Worm (Caenorhabditis elegans) whole organism, young adult: Measurements from ENCODE around the gene Y49G5B.1.
A peak's percentile ranks its signal among the peaks of the same experiment; 100 is the strongest.

Source experiments
- B0019.2 ChIP-seq: fragments of 200-800 bp; sonication (Bioruptor generic); conservative IDR thresholded peaks from 2 replicates; pipeline ENCODE4 v1.3.6; 2022; ENCODE audit warnings: missing genetic modification reagents, missing genetic modification characterization, missing compliant biosample characterization
- C06A6.2 ChIP-seq: fragments of 200-800 bp; sonication (Bioruptor generic); conservative IDR thresholded peaks from 2 replicates; pipeline ENCODE4 v1.3.6; 2022; ENCODE audit warnings: missing genetic modification characterization, missing compliant biosample characterization
- C17E4.6 ChIP-seq: fragments of 200-800 bp; sonication (Bioruptor generic); IDR thresholded peaks from 2 replicates; pipeline ENCODE4 v1.3.6; 2022; ENCODE audit warnings: missing genetic modification reagents, missing genetic modification characterization, missing compliant biosample characterization
- F10E7.11 ChIP-seq: sonication (generic microtip); optimal IDR thresholded peaks from 2 replicates; lab custom pipeline; 2017; ENCODE audit warnings: mild to moderate bottlenecking, missing genetic modification characterization, moderate library complexity, missing compliant biosample characterization
- F23B12.7 ChIP-seq: sonication (generic microtip); optimal IDR thresholded peaks from 2 replicates; lab custom pipeline; 2017; ENCODE audit warnings: missing genetic modification characterization, mild to moderate bottlenecking, missing compliant biosample characterization, antibody characterized with exemption, moderate library complexity; ENCODE audit not compliant: insufficient read depth
- F37B4.10 ChIP-seq: fragments of 200-800 bp; sonication (Bioruptor generic); IDR thresholded peaks from 2 replicates; pipeline ENCODE4 v1.3.6; 2022; ENCODE audit warnings: missing genetic modification characterization, missing compliant biosample characterization
- F55B11.4 ChIP-seq: sonication (generic microtip); optimal IDR thresholded peaks from 2 replicates; lab custom pipeline; 2016; ENCODE audit warnings: missing compliant biosample characterization, missing genetic modification characterization, borderline replicate concordance; ENCODE audit not compliant: insufficient read depth
- F57C9.4 ChIP-seq: sonication (generic microtip); optimal IDR thresholded peaks from 2 replicates; lab custom pipeline; 2017; ENCODE audit warnings: mild to moderate bottlenecking, missing genetic modification characterization, missing compliant biosample characterization
- Y53G8AR.9 ChIP-seq: fragments of 200-800 bp; sonication (Bioruptor generic); conservative IDR thresholded peaks from 2 replicates; pipeline ENCODE4 v1.3.6; 2022; ENCODE audit warnings: missing genetic modification reagents, missing genetic modification characterization, missing compliant biosample characterization
- aptf-2 ChIP-seq: fragments of 200-800 bp; sonication (Bioruptor generic); conservative IDR thresholded peaks from 2 replicates; pipeline ENCODE4 v1.3.6; 2022; ENCODE audit warnings: missing genetic modification reagents, missing genetic modification characterization, missing compliant biosample characterization
- atf-7 ChIP-seq: sonication (generic microtip); optimal IDR thresholded peaks from 2 replicates; lab custom pipeline; 2017; ENCODE audit warnings: mild to moderate bottlenecking, missing genetic modification characterization, missing compliant biosample characterization
- attf-3 ChIP-seq: fragments of 200-800 bp; sonication (Bioruptor generic); conservative IDR thresholded peaks from 2 replicates; pipeline ENCODE4 v1.3.6; 2022; ENCODE audit warnings: missing genetic modification reagents, missing genetic modification characterization, missing compliant biosample characterization
- attf-5 ChIP-seq: fragments of 200-800 bp; sonication (Bioruptor generic); optimal IDR thresholded peaks from 2 replicates; lab custom pipeline; 2018; ENCODE audit warnings: mild to moderate bottlenecking, missing genetic modification characterization, missing compliant biosample characterization
- bed-2 ChIP-seq: fragments of 200-800 bp; sonication (Bioruptor generic); IDR thresholded peaks from 2 replicates; pipeline ENCODE4 v1.3.6; 2022; ENCODE audit warnings: missing genetic modification reagents, missing genetic modification characterization, missing compliant biosample characterization
- ceh-100 ChIP-seq: fragments of 200-800 bp; sonication (Bioruptor generic); IDR thresholded peaks from 2 replicates; pipeline ENCODE4 v1.3.6; 2022; ENCODE audit warnings: missing genetic modification reagents, missing genetic modification characterization, missing compliant biosample characterization
- ceh-40 ChIP-seq: fragments of 200-800 bp; sonication (Bioruptor generic); IDR thresholded peaks from 2 replicates; pipeline ENCODE4 v1.3.6; 2022; ENCODE audit warnings: missing genetic modification characterization, missing compliant biosample characterization
- die-1 ChIP-seq: sonication (generic microtip); optimal IDR thresholded peaks from 2 replicates; lab custom pipeline; 2016; ENCODE audit warnings: missing genotype, mild to moderate bottlenecking, missing genetic modification characterization, missing compliant biosample characterization
- egl-18 ChIP-seq: fragments of 200-800 bp; sonication (Bioruptor generic); IDR thresholded peaks from 2 replicates; pipeline ENCODE4 v1.3.6; 2022; ENCODE audit warnings: missing genetic modification reagents, missing genetic modification characterization, missing compliant biosample characterization
- egrh-3 ChIP-seq: fragments of 200-800 bp; sonication (Bioruptor generic); IDR thresholded peaks from 2 replicates; pipeline ENCODE4 v1.3.6; 2022; ENCODE audit warnings: missing genetic modification reagents, missing genetic modification characterization, missing compliant biosample characterization
- ekl-4 ChIP-seq: fragments of 200-800 bp; sonication (Bioruptor generic); IDR thresholded peaks from 2 replicates; pipeline ENCODE4 v1.3.6; 2022; ENCODE audit warnings: missing genetic modification reagents, missing genetic modification characterization, missing compliant biosample characterization
- ets-4 ChIP-seq: fragments of 200-800 bp; sonication (Bioruptor generic); optimal IDR thresholded peaks from 2 replicates; lab custom pipeline; 2018; ENCODE audit warnings: mild to moderate bottlenecking, missing genetic modification characterization, missing compliant biosample characterization
- gei-17 ChIP-seq: fragments of 200-800 bp; sonication (Bioruptor generic); optimal IDR thresholded peaks from 2 replicates; lab custom pipeline; 2018; ENCODE audit warnings: mild to moderate bottlenecking, missing genetic modification characterization, missing compliant biosample characterization
- hlh-12 ChIP-seq: sonication (generic microtip); optimal IDR thresholded peaks from 2 replicates; lab custom pipeline; 2016; ENCODE audit warnings: missing genetic modification characterization, missing compliant biosample characterization
- hmg-1.2 ChIP-seq: fragments of 200-800 bp; sonication (Bioruptor generic); IDR thresholded peaks from 2 replicates; pipeline ENCODE4 v1.3.6; 2022; ENCODE audit warnings: missing genetic modification reagents, missing genetic modification characterization, missing compliant biosample characterization
- hsf-1 ChIP-seq: fragments of 200-800 bp; sonication (Bioruptor generic); IDR thresholded peaks from 2 replicates; pipeline ENCODE4 v1.3.6; 2022; ENCODE audit warnings: missing genetic modification reagents, missing genetic modification characterization, missing compliant biosample characterization
- lin-35 ChIP-seq, 3 experiments: fragments of 150-350 bp in 2 of 3; sonication (generic microtip) in 1 of 3; optimal IDR thresholded peaks; 2 replicates each; lab custom pipeline; 2014 to 2018; ENCODE audit warnings: missing biosample characterization in 3 of 3, missing genetic modification characterization in 3 of 3, missing genetic modification reagents in 3 of 3
- lin-40 ChIP-seq: sonication (generic microtip); optimal IDR thresholded peaks from 2 replicates; lab custom pipeline; 2016; ENCODE audit warnings: missing genetic modification characterization, mild to moderate bottlenecking, missing compliant biosample characterization, missing genotype, missing genetic modification reagents
- lin-54 ChIP-seq: fragments of 200-800 bp; sonication (Bioruptor generic); optimal IDR thresholded peaks from 2 replicates; lab custom pipeline; 2018; ENCODE audit warnings: mild to moderate bottlenecking, missing genetic modification characterization, missing compliant biosample characterization
- lir-1 ChIP-seq: fragments of 200-800 bp; sonication (Bioruptor generic); conservative IDR thresholded peaks from 2 replicates; pipeline ENCODE4 v1.3.6; 2022; ENCODE audit warnings: missing genetic modification reagents, missing genetic modification characterization, missing compliant biosample characterization
- madf-10 ChIP-seq: sonication (generic microtip); optimal IDR thresholded peaks from 2 replicates; lab custom pipeline; 2016; ENCODE audit warnings: mild to moderate bottlenecking, missing genetic modification characterization, missing compliant biosample characterization
- madf-3 ChIP-seq: fragments of 200-800 bp; sonication (Bioruptor generic); IDR thresholded peaks from 2 replicates; pipeline ENCODE4 v1.3.6; 2022; ENCODE audit warnings: missing genetic modification reagents, missing genetic modification characterization, missing compliant biosample characterization
- madf-6 ChIP-seq: fragments of 200-800 bp; sonication (Bioruptor generic); IDR thresholded peaks from 2 replicates; pipeline ENCODE4 v1.3.6; 2022; ENCODE audit warnings: missing genetic modification reagents, missing genetic modification characterization, missing compliant biosample characterization
- mcd-1 ChIP-seq: fragments of 200-800 bp; sonication (Bioruptor generic); IDR thresholded peaks from 2 replicates; pipeline ENCODE4 v1.3.6; 2022; ENCODE audit warnings: missing genetic modification reagents, missing genetic modification characterization, missing compliant biosample characterization
- nfyb-1 ChIP-seq: fragments of 200-800 bp; sonication (Bioruptor generic); IDR thresholded peaks from 2 replicates; pipeline ENCODE4 v1.3.6; 2022; ENCODE audit warnings: missing genetic modification reagents, missing genetic modification characterization, missing compliant biosample characterization
- nhr-179 ChIP-seq: sonication (generic microtip); optimal IDR thresholded peaks from 2 replicates; lab custom pipeline; 2016; ENCODE audit warnings: mild to moderate bottlenecking, missing genetic modification characterization, missing compliant biosample characterization
- nhr-90 ChIP-seq: sonication (generic microtip); optimal IDR thresholded peaks from 2 replicates; lab custom pipeline; 2016; ENCODE audit warnings: missing genotype, mild to moderate bottlenecking, missing genetic modification characterization, missing compliant biosample characterization
- pbrm-1 ChIP-seq: fragments of 200-800 bp; sonication (Bioruptor generic); IDR thresholded peaks from 2 replicates; pipeline ENCODE4 v1.3.6; 2022; ENCODE audit warnings: missing genetic modification reagents, missing genetic modification characterization, missing compliant biosample characterization
- pha-4 ChIP-seq: fragments of 150-350 bp; sonication (generic microtip); optimal IDR thresholded peaks from 2 replicates; lab custom pipeline; 2014; ENCODE audit warnings: missing biosample characterization, missing genetic modification reagents, missing genetic modification characterization
- sdz-38 ChIP-seq: sonication (generic microtip); optimal IDR thresholded peaks from 2 replicates; lab custom pipeline; 2016; ENCODE audit warnings: missing genotype, missing genetic modification characterization, missing compliant biosample characterization
- snpc-1.1 ChIP-seq: sonication (generic microtip); optimal IDR thresholded peaks from 2 replicates; lab custom pipeline; 2017; ENCODE audit warnings: missing genetic modification characterization, mild to moderate bottlenecking, missing compliant biosample characterization, antibody characterized with exemption, moderate library complexity, missing genotype, missing genetic modification reagents; ENCODE audit not compliant: insufficient read depth
- snpc-1.3 ChIP-seq: sonication (generic microtip); optimal IDR thresholded peaks from 2 replicates; lab custom pipeline; 2017; ENCODE audit warnings: missing genetic modification characterization, mild to moderate bottlenecking, missing compliant biosample characterization, antibody characterized with exemption, moderate library complexity, missing genotype, missing genetic modification reagents; ENCODE audit not compliant: insufficient read depth
- snpc-3.4 ChIP-seq: sonication (generic microtip); optimal IDR thresholded peaks from 2 replicates; lab custom pipeline; 2017; ENCODE audit warnings: missing genetic modification characterization, mild to moderate bottlenecking, missing compliant biosample characterization, antibody characterized with exemption, moderate library complexity, missing genotype, missing genetic modification reagents
- somi-1 ChIP-seq: fragments of 200-800 bp; sonication (Bioruptor generic); optimal IDR thresholded peaks from 2 replicates; lab custom pipeline; 2018; ENCODE audit warnings: mild to moderate bottlenecking, missing genetic modification characterization, missing compliant biosample characterization
- sptf-2 ChIP-seq: fragments of 200-800 bp; sonication (Bioruptor generic); optimal IDR thresholded peaks from 2 replicates; lab custom pipeline; 2018; ENCODE audit warnings: mild to moderate bottlenecking, missing genetic modification characterization, missing compliant biosample characterization
- tlf-1 ChIP-seq: fragments of 200-800 bp; sonication (Bioruptor generic); optimal IDR thresholded peaks from 2 replicates; lab custom pipeline; 2018; ENCODE audit warnings: mild to moderate bottlenecking, missing genetic modification characterization, missing compliant biosample characterization
- xnd-1 ChIP-seq: sonication (generic microtip); optimal IDR thresholded peaks from 2 replicates; lab custom pipeline; 2016; ENCODE audit warnings: missing genotype, missing genetic modification reagents, missing genetic modification characterization, missing compliant biosample characterization
- zim-3 ChIP-seq: sonication (generic microtip); optimal IDR thresholded peaks from 2 replicates; lab custom pipeline; 2017; ENCODE audit warnings: mild to moderate bottlenecking, missing genetic modification characterization, moderate library complexity, missing compliant biosample characterization
- ztf-25 ChIP-seq: fragments of 200-800 bp; sonication (Bioruptor generic); IDR thresholded peaks from 2 replicates; pipeline ENCODE4 v1.3.6; 2022; ENCODE audit warnings: missing genetic modification reagents, missing genetic modification characterization, missing compliant biosample characterization
- ztf-26 ChIP-seq: sonication (generic microtip); optimal IDR thresholded peaks from 2 replicates; lab custom pipeline; 2017; ENCODE audit warnings: missing genetic modification characterization, missing compliant biosample characterization

The Y49G5B.1 gene

ce11 chrV:5274974-5275373 lies 51.8 kb downstream of the Y49G5B.1 start:
- TF ChIP-seq ceh-100 (GFP tag; lab: Robert Waterston, UW) (no peak), B0019.2 (no peak), nhr-90 (tag; lab: Kevin White, UChicago) (no peak), sdz-38 (tag; lab: Kevin White, UChicago) (no peak), xnd-1 (tag; lab: Kevin White, UChicago) (no peak), madf-3 (GFP tag; lab: Robert Waterston, UW) (0 out of 2 replicates have a peak, but pooled peaks have one; percentile 61), lin-35 (GFP tag; optimal IDR thresholded peaks at IDR 0.05; lab: Kevin White, UChicago) (peak in 2 of 3 experiments; percentile 22 to 47), ceh-40 (GFP tag; lab: Robert Waterston, UW) (no peak), ets-4 (GFP tag; lab: Kevin White, UChicago) (no peak), hsf-1 (GFP tag; lab: Robert Waterston, UW) (no peak), lin-40 (tag; lab: Kevin White, UChicago) (no peak), lir-1 (GFP tag; lab: Robert Waterston, UW) (no peak), ekl-4 (no peak), aptf-2 (GFP tag; lab: Robert Waterston, UW) (no peak), snpc-1.1 (tag; lab: Kevin White, UChicago) (no peak), lin-54 (peak; percentile 44), tlf-1 (GFP tag; lab: Kevin White, UChicago) (no peak), zim-3 (tag; lab: Kevin White, UChicago) (no peak), sptf-2 (GFP tag; lab: Kevin White, UChicago) (no peak), somi-1 (no peak), ztf-25 (GFP tag; lab: Robert Waterston, UW) (no peak), egrh-3 (GFP tag; lab: Robert Waterston, UW) (no peak), gei-17 (GFP tag; lab: Kevin White, UChicago) (no peak), hlh-12 (tag; lab: Kevin White, UChicago) (no peak), egl-18 (GFP tag; lab: Robert Waterston, UW) (no peak), C06A6.2 (GFP tag; lab: Robert Waterston, UW) (no peak), nfyb-1 (GFP tag; lab: Robert Waterston, UW) (peak; percentile 16; the same call in 1 of the 2 replicates), atf-7 (tag; lab: Kevin White, UChicago) (no peak), attf-3 (GFP tag; lab: Robert Waterston, UW) (no peak), madf-10 (no peak), F23B12.7 (tag; lab: Kevin White, UChicago) (peak; percentile 9), snpc-1.3 (tag; lab: Kevin White, UChicago) (no peak), bed-2 (no peak), die-1 (no peak), snpc-3.4 (tag; lab: Kevin White, UChicago) (peak; percentile 45), F10E7.11 (tag; lab: Kevin White, UChicago) (no peak), F55B11.4 (no peak), attf-5 (GFP tag; lab: Kevin White, UChicago) (no peak), C17E4.6 (no peak), F57C9.4 (tag; lab: Kevin White, UChicago) (no peak), madf-6 (GFP tag; lab: Robert Waterston, UW) (peak; percentile 31; the same call in 1 of the 2 replicates), pha-4 (tag; lab: Kevin White, UChicago) (no peak), Y53G8AR.9 (GFP tag; lab: Robert Waterston, UW) (0 out of 2 replicates have a peak, but pooled peaks have one; percentile 46), hmg-1.2 (GFP tag; lab: Robert Waterston, UW) (no peak), pbrm-1 (no peak), nhr-179 (tag; lab: Kevin White, UChicago) (no peak), mcd-1 (GFP tag; lab: Robert Waterston, UW) (peak; percentile 77), ztf-26 (tag; lab: Kevin White, UChicago) (no peak), F37B4.10 (GFP tag; lab: Robert Waterston, UW) (no peak)
